Worm (Caenorhabditis elegans) whole organism, young adult: Measurements from ENCODE around the gene twk-5.

Experiments used
- B0336.3 ChIP-seq: fragments of 200-800 bp; sonication (Bioruptor generic); IDR thresholded peaks from 2 replicates; pipeline ENCODE4 v1.3.6; 2022; ENCODE audit warnings: missing genetic modification characterization, missing compliant biosample characterization
- ceh-79 ChIP-seq: sonication (generic microtip); optimal IDR thresholded peaks from 2 replicates; lab custom pipeline; 2017; ENCODE audit warnings: mild to moderate bottlenecking, missing genetic modification characterization, missing compliant biosample characterization
- fkh-3 ChIP-seq: sonication (generic microtip); optimal IDR thresholded peaks from 2 replicates; lab custom pipeline; 2016; ENCODE audit warnings: mild to moderate bottlenecking, missing genetic modification characterization, missing compliant biosample characterization
- lin-35 ChIP-seq, 3 experiments: fragments of 150-350 bp in 2 of 3; sonication (generic microtip) in 1 of 3; optimal IDR thresholded peaks; 2 replicates each; lab custom pipeline; 2014 to 2018; ENCODE audit warnings: missing biosample characterization in 3 of 3, missing genetic modification characterization in 3 of 3, missing genetic modification reagents in 3 of 3
- pbrm-1 ChIP-seq: fragments of 200-800 bp; sonication (Bioruptor generic); IDR thresholded peaks from 2 replicates; pipeline ENCODE4 v1.3.6; 2022; ENCODE audit warnings: missing genetic modification reagents, missing genetic modification characterization, missing compliant biosample characterization
- snpc-1.3 ChIP-seq: sonication (generic microtip); optimal IDR thresholded peaks from 2 replicates; lab custom pipeline; 2017; ENCODE audit warnings: missing genetic modification characterization, mild to moderate bottlenecking, missing compliant biosample characterization, antibody characterized with exemption, moderate library complexity, missing genotype, missing genetic modification reagents; ENCODE audit not compliant: insufficient read depth
- tbp1 ChIP-seq: fragments of 200-800 bp; sonication (Bioruptor generic); optimal IDR thresholded peaks from 2 replicates; lab custom pipeline; 2018; ENCODE audit warnings: mild to moderate bottlenecking, missing genetic modification characterization, missing compliant biosample characterization
- tbx-9 ChIP-seq: sonication (generic microtip); optimal IDR thresholded peaks from 2 replicates; lab custom pipeline; 2016; ENCODE audit warnings: borderline replicate concordance, missing genetic modification characterization, inconsistent platforms, missing compliant biosample characterization
- ztf-28 ChIP-seq: fragments of 200-800 bp; sonication (Bioruptor generic); IDR thresholded peaks from 2 replicates; pipeline ENCODE4 v1.3.6; 2022; ENCODE audit warnings: missing genetic modification reagents, missing genetic modification characterization, missing compliant biosample characterization

DNA sequence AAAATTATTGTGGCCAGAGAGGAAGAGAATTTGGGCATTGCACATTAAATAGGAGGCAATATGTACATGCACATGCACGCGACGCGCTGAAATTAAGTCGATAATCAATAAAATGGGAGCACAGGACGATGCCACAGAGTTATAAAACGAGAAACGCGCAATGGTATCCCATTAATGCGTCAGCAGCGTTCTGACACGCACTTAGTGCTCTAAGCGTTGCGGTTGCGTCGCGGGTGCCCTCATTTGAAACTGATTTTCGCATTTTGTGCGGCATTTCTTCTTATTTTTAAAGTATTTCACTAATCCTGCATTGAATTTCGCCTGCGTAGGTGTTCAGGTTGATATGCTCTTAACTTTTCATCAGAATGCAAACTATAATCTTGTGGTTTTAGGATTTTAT, 32.1 kb downstream of the twk-5 start, which contains the start of gene rsp-1:
- no peak for TF ChIP-seq tbx-9 (tag; lab: Kevin White, UChicago)
- peak in 2 of 3 experiments; percentile 74 to 93 for TF ChIP-seq lin-35 (GFP tag; optimal IDR thresholded peaks at IDR 0.05; lab: Kevin White, UChicago)
- peak; percentile 72 for TF ChIP-seq tbp1 (GFP tag; lab: Kevin White, UChicago)
- TF ChIP-seq B0336.3 (GFP tag; lab: Robert Waterston, UW) = peak; percentile 83
- no peak for TF ChIP-seq ceh-79 (tag; lab: Kevin White, UChicago)
- 0 out of 2 replicates have a peak, but pooled peaks have one; percentile 49 for TF ChIP-seq ztf-28 (GFP tag; lab: Robert Waterston, UW)
- TF ChIP-seq snpc-1.3 (tag; lab: Kevin White, UChicago) = peak; percentile 72
- no peak for TF ChIP-seq fkh-3 (tag; lab: Kevin White, UChicago)
- TF ChIP-seq pbrm-1 (GFP tag; lab: Robert Waterston, UW) = peak; percentile 91
